Worm (Caenorhabditis elegans) whole organism, late embryonic: ENCODE results near the gene srsx-25.

Experiments used
- ama-1 ChIP-seq: fragments of 150-350 bp; optimal IDR thresholded peaks from 2 replicates; lab custom pipeline; 2014
- ets-4 ChIP-seq: sonication (generic microtip); optimal IDR thresholded peaks from 2 replicates; lab custom pipeline; 2016; ENCODE audit warnings: missing genetic modification characterization, missing compliant biosample characterization
- madf-2 ChIP-seq: sonication (generic microtip); optimal IDR thresholded peaks from 2 replicates; lab custom pipeline; 2017; ENCODE audit warnings: missing genetic modification characterization, missing compliant biosample characterization
- nhr-232 ChIP-seq: sonication (generic microtip); optimal IDR thresholded peaks from 2 replicates; lab custom pipeline; 2016; ENCODE audit warnings: missing genetic modification characterization, missing compliant biosample characterization
- pqm-1 ChIP-seq: sonication (generic microtip); optimal IDR thresholded peaks from 2 replicates; lab custom pipeline; 2016; ENCODE audit warnings: missing genetic modification characterization, missing compliant biosample characterization

ce11 chrIV:13377716-13378115, 12.7 kb downstream of the srsx-25 start, which contains the start of gene mau-8:
- TF ChIP-seq madf-2 (tag; lab: Kevin White, UChicago) (no peak), ama-1 (lab: Kevin White, UChicago) (no peak), pqm-1 (tag; lab: Kevin White, UChicago) (no peak), nhr-232 (tag; lab: Kevin White, UChicago) (no peak), ets-4 (tag; lab: Kevin White, UChicago) (no peak)
